Worm (Caenorhabditis elegans) whole organism, early embryonic: Measurements from ENCODE around the gene znf-207.

Experiments
- B0310.2 ChIP-seq: sonication (generic microtip); optimal IDR thresholded peaks from 2 replicates; lab custom pipeline; 2016; ENCODE audit warnings: mild to moderate bottlenecking, missing genetic modification characterization, missing compliant biosample characterization
- F13C5.2 ChIP-seq: sonication (generic microtip); optimal IDR thresholded peaks from 2 replicates; lab custom pipeline; 2017; ENCODE audit warnings: mild to moderate bottlenecking, missing genetic modification characterization, inconsistent platforms, missing compliant biosample characterization
- aly-1 ChIP-seq: sonication (generic microtip); optimal IDR thresholded peaks from 2 replicates; lab custom pipeline; 2016; ENCODE audit warnings: missing genetic modification characterization, missing compliant biosample characterization
- ama-1 ChIP-seq: fragments of 150-350 bp; optimal IDR thresholded peaks from 2 replicates; lab custom pipeline; 2014
- ceh-13 ChIP-seq: fragments of 200-800 bp; sonication (Bioruptor generic); optimal IDR thresholded peaks from 2 replicates; lab custom pipeline; 2018; ENCODE audit warnings: mild to moderate bottlenecking, missing genetic modification characterization, missing compliant biosample characterization
- ceh-36 ChIP-seq: sonication (generic microtip); optimal IDR thresholded peaks from 2 replicates; lab custom pipeline; 2016; ENCODE audit warnings: missing genetic modification characterization, inconsistent platforms, missing compliant biosample characterization
- ets-7 ChIP-seq: sonication (generic microtip); optimal IDR thresholded peaks from 2 replicates; lab custom pipeline; 2016; ENCODE audit warnings: missing genotype, missing genetic modification characterization, missing compliant biosample characterization
- flt-1 ChIP-seq: fragments of 200-800 bp; sonication (Bioruptor generic); IDR thresholded peaks from 2 replicates; pipeline ENCODE4 v1.3.6; 2022; ENCODE audit warnings: missing genetic modification characterization, missing compliant biosample characterization
- hmbx-1 ChIP-seq: sonication (generic microtip); optimal IDR thresholded peaks from 2 replicates; lab custom pipeline; 2016; ENCODE audit warnings: mild to moderate bottlenecking, missing genetic modification characterization, missing compliant biosample characterization
- hmg-4 ChIP-seq: fragments of 200-800 bp; sonication (Bioruptor generic); optimal IDR thresholded peaks from 2 replicates; lab custom pipeline; 2018; ENCODE audit warnings: mild to moderate bottlenecking, missing genetic modification characterization, missing compliant biosample characterization
- hnd-1 ChIP-seq: sonication (generic microtip); optimal IDR thresholded peaks from 2 replicates; lab custom pipeline; 2016; ENCODE audit warnings: missing genetic modification characterization, missing compliant biosample characterization
- pes-1 ChIP-seq: fragments of 200-800 bp; sonication (Bioruptor generic); IDR thresholded peaks from 2 replicates; pipeline ENCODE4 v1.3.6; 2022; ENCODE audit warnings: missing genetic modification reagents, missing genetic modification characterization, missing compliant biosample characterization
- scrt-1 ChIP-seq: fragments of 200-800 bp; sonication (Bioruptor generic); IDR thresholded peaks from 2 replicates; pipeline ENCODE4 v1.3.6; 2022; ENCODE audit warnings: missing genetic modification characterization, missing compliant biosample characterization
- sea-1 ChIP-seq: fragments of 200-800 bp; sonication (Bioruptor generic); conservative IDR thresholded peaks from 2 replicates; pipeline ENCODE4 v1.3.6; 2022; ENCODE audit warnings: missing genetic modification characterization, missing compliant biosample characterization
- tbx-11 ChIP-seq: fragments of 200-800 bp; sonication (Bioruptor generic); IDR thresholded peaks from 2 replicates; pipeline ENCODE4 v1.3.6; 2022; ENCODE audit warnings: missing genetic modification characterization, missing compliant biosample characterization
- tbx-37 ChIP-seq: fragments of 200-800 bp; sonication (Bioruptor generic); conservative IDR thresholded peaks from 2 replicates; pipeline ENCODE4 v1.3.6; 2022; ENCODE audit warnings: missing genetic modification reagents, missing genetic modification characterization, missing compliant biosample characterization
- tra-4 ChIP-seq: sonication (generic microtip); optimal IDR thresholded peaks from 2 replicates; lab custom pipeline; 2017; ENCODE audit warnings: missing genetic modification characterization, missing compliant biosample characterization

The znf-207 gene

ce11 chrIV:11332751-11333150 is 22.0 kb downstream of the znf-207 start, which contains the start of gene sart-3:
Gene sart-3, minus strand, starts transcription at chrIV:11332969.
- TF ChIP-seq hmg-4 (GFP tag; lab: Kevin White, UChicago), result no peak
- no peak for TF ChIP-seq pes-1 (GFP tag; lab: Robert Waterston, UW)
- TF ChIP-seq ets-7 (tag; lab: Kevin White, UChicago), result no peak
- no peak for TF ChIP-seq ama-1
- no peak for TF ChIP-seq hmbx-1 (tag; lab: Kevin White, UChicago)
- TF ChIP-seq scrt-1, result no peak
- TF ChIP-seq tbx-11 (GFP tag; lab: Robert Waterston, UW), result no peak
- no peak for TF ChIP-seq tra-4 (tag; lab: Kevin White, UChicago)
- no peak for TF ChIP-seq tbx-37 (GFP tag; lab: Robert Waterston, UW)

ce11 chrIV:11336180-11336579 is 25.4 kb downstream of the znf-207 start:
- TF ChIP-seq B0310.2, result no peak
- no peak for TF ChIP-seq scrt-1
- no peak for TF ChIP-seq hmg-4 (GFP tag; lab: Kevin White, UChicago)
- TF ChIP-seq sea-1 (GFP tag; lab: Robert Waterston, UW), result no peak
- TF ChIP-seq tra-4 (tag; lab: Kevin White, UChicago), result no peak
- no peak for TF ChIP-seq aly-1 (tag; lab: Kevin White, UChicago)
- no peak for TF ChIP-seq ceh-13 (GFP tag; lab: Kevin White, UChicago)
- TF ChIP-seq ceh-36 (tag; lab: Kevin White, UChicago), result no peak
- TF ChIP-seq ama-1, result no peak
- TF ChIP-seq hmbx-1 (tag; lab: Kevin White, UChicago), result no peak
- no peak for TF ChIP-seq ets-7 (tag; lab: Kevin White, UChicago)

- TF ChIP-seq hmg-4 (GFP tag; lab: Kevin White, UChicago), result no peak
Observed at ce11 chrIV:11337021-11337420, 26.2 kb downstream of the znf-207 start, which contains the start of gene F54E12.2. Gene F54E12.2, minus strand, starts transcription at chrIV:11337184.

- TF ChIP-seq tra-4 (tag; lab: Kevin White, UChicago) (no peak), F13C5.2 (tag; lab: Kevin White, UChicago) (no peak), ets-7 (tag; lab: Kevin White, UChicago) (no peak), tbx-11 (GFP tag; lab: Robert Waterston, UW) (no peak), sea-1 (GFP tag; lab: Robert Waterston, UW) (0 out of 2 replicates have a peak, but pooled peaks have one; percentile 18)
Observed at ce11 chrIV:11340735-11341443, 30.1 kb downstream of the znf-207 start.

ce11 chrIV:11344288-11344687 is 33.5 kb downstream of the znf-207 start:
- TF ChIP-seq pes-1 (GFP tag; lab: Robert Waterston, UW), result no peak
- TF ChIP-seq tbx-37 (GFP tag; lab: Robert Waterston, UW), result no peak
- TF ChIP-seq hmg-4 (GFP tag; lab: Kevin White, UChicago), result no peak
- TF ChIP-seq aly-1 (tag; lab: Kevin White, UChicago), result no peak
- no peak for TF ChIP-seq hmbx-1 (tag; lab: Kevin White, UChicago)
- TF ChIP-seq flt-1 (GFP tag; lab: Robert Waterston, UW), result no peak
- no peak for TF ChIP-seq ceh-36 (tag; lab: Kevin White, UChicago)
- no peak for TF ChIP-seq scrt-1
- TF ChIP-seq ama-1, result no peak
- no peak for TF ChIP-seq B0310.2
- TF ChIP-seq tbx-11 (GFP tag; lab: Robert Waterston, UW), result no peak
- TF ChIP-seq tra-4 (tag; lab: Kevin White, UChicago), result no peak
- TF ChIP-seq F13C5.2 (tag; lab: Kevin White, UChicago), result no peak
- no peak for TF ChIP-seq ceh-13 (GFP tag; lab: Kevin White, UChicago)
- TF ChIP-seq sea-1 (GFP tag; lab: Robert Waterston, UW), result no peak
- TF ChIP-seq hnd-1, result no peak
- TF ChIP-seq ets-7 (tag; lab: Kevin White, UChicago), result no peak

ce11 chrIV:11347275-11347674 is 36.5 kb downstream of the znf-207 start:
- TF ChIP-seq ceh-13 (GFP tag; lab: Kevin White, UChicago) (no peak), hnd-1 (no peak), sea-1 (GFP tag; lab: Robert Waterston, UW) (no peak), F13C5.2 (tag; lab: Kevin White, UChicago) (no peak), aly-1 (tag; lab: Kevin White, UChicago) (no peak)

ce11 chrIV:11348822-11349221 is 38.0 kb downstream of the znf-207 start:
- TF ChIP-seq pes-1 (GFP tag; lab: Robert Waterston, UW), result no peak
- TF ChIP-seq ceh-36 (tag; lab: Kevin White, UChicago), result no peak
- TF ChIP-seq tbx-11 (GFP tag; lab: Robert Waterston, UW), result no peak
- TF ChIP-seq sea-1 (GFP tag; lab: Robert Waterston, UW), result no peak
- no peak for TF ChIP-seq tra-4 (tag; lab: Kevin White, UChicago)
- no peak for TF ChIP-seq ama-1
- no peak for TF ChIP-seq hmg-4 (GFP tag; lab: Kevin White, UChicago)
- TF ChIP-seq aly-1 (tag; lab: Kevin White, UChicago), result no peak
- no peak for TF ChIP-seq flt-1 (GFP tag; lab: Robert Waterston, UW)

ce11 chrIV:11349747-11350146 is 39.0 kb downstream of the znf-207 start:
- TF ChIP-seq aly-1 (tag; lab: Kevin White, UChicago) (no peak), ets-7 (tag; lab: Kevin White, UChicago) (no peak), sea-1 (GFP tag; lab: Robert Waterston, UW) (no peak), hmg-4 (GFP tag; lab: Kevin White, UChicago) (no peak), pes-1 (GFP tag; lab: Robert Waterston, UW) (no peak), flt-1 (GFP tag; lab: Robert Waterston, UW) (no peak), F13C5.2 (tag; lab: Kevin White, UChicago) (no peak), ceh-13 (GFP tag; lab: Kevin White, UChicago) (no peak), tbx-37 (GFP tag; lab: Robert Waterston, UW) (no peak), hnd-1 (no peak)
